Fruit fly (Drosophila melanogaster): ENCODE results near the gene Itpr.

The Itpr gene

DNA sequence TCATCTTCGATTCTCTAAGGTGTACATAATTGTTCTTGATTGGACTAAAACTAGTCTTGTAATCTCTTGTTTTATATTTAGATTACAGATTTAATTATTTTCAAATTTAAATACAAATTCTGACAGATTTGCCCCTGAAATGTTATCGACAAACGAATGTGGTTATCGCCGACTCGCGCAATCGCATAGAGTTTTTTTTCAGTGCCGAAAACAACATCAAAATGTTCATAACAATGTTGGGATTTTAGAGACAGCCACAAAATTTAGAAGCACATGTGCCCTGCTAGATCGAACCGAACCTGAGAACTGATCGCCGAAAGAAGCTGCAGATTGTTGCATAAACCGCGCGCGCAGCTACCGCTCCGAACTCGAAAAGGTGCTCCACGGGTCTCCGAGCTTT, 49.3 kb upstream of the Itpr start, which contains the start of gene POLDIP2 (continued):
- TF ChIP-seq pum (GFP tag; optimal IDR thresholded peaks at IDR 0.05) (no peak), maf-S (GFP tag; optimal IDR thresholded peaks at IDR 0.05) (no peak), CG31388 (GFP tag; optimal IDR thresholded peaks at IDR 0.05) (no peak), MESR4 (GFP tag; optimal IDR thresholded peaks at IDR 0.05) (peak; percentile 80), her (GFP tag; optimal IDR thresholded peaks at IDR 0.05) (no peak), CG11093 (GFP tag; IDR thresholded peaks at IDR 0.05) (no peak), ato (GFP tag; IDR thresholded peaks at IDR 0.05; ENCODE audit: partially characterized antibody) (peak; percentile 21; the same call in 1 of the 2 replicates), CG14667 (GFP tag; IDR thresholded peaks at IDR 0.05) (no peak), CG12299 (tag; optimal IDR thresholded peaks at IDR 0.05) (no peak), dmrt11E (tag; optimal IDR thresholded peaks at IDR 0.05) (no peak), E2f2 (GFP tag; IDR thresholded peaks at IDR 0.05) (peak; percentile 61), gce (GFP tag; IDR thresholded peaks at IDR 0.05) (no peak), Ptx1 (GFP tag; IDR thresholded peaks at IDR 0.05) (no peak), sisA (GFP tag; IDR thresholded peaks at IDR 0.05) (no peak), CG32532 (GFP tag; IDR thresholded peaks at IDR 0.05) (no peak), CG17359 (tag; optimal IDR thresholded peaks at IDR 0.05) (peak; percentile 5), CG7271 (tag; optimal IDR thresholded peaks at IDR 0.05) (no peak), CG12155 (GFP tag; optimal IDR thresholded peaks at IDR 0.05) (no peak), row (GFP tag; IDR thresholded peaks at IDR 0.05) (peak; percentile 5; the same call in 1 of the 3 replicates), Doc3 (GFP tag; IDR thresholded peaks at IDR 0.05; ENCODE audit: partially characterized antibody) (no peak)

DNA sequence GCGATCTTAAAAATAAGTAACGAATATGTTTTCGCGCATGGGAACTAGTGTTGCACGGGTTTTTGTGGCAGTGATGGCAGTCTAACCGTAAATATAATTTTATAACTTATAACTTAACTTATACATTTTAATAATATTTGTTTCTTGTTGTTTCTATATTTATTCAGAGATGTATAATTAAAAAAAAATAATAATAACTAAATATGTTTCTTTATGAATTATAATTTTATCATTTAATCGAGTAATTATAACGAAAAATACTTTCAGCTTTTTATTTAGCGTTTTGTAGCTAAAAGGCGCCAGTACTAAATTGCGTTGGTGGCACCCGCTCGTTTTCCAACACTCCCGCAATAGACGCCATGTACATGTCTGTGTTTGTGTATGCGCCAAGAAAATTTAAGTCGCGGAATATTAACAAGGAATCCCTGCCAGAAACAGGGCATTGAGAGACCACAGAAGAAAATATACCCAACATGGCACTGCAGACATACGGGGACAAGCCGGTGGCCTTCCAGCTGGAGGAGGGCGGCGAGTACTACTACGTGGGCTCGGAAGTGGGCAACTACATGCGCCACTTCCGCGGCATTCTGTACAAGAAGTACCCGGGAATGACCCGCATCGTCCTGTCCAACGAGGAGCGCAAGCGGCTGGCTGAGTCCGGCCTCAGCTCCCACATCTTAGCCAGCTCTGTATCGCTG, 46.2 kb upstream of the Itpr start, which contains the start of the genes mRpL44 and Snr1:
TSS of gene mRpL44 (minus strand) at position 51 of the 698 bp plus-strand sequence.
TSS of gene Snr1 (plus strand) at position 341 of the 698 bp plus-strand sequence.
- TF ChIP-seq ranshi (GFP tag; IDR thresholded peaks at IDR 0.05) = no peak
- TF ChIP-seq CG14050 (GFP tag; IDR thresholded peaks at IDR 0.05) = no peak
- TF ChIP-seq Sox102F (GFP tag; optimal IDR thresholded peaks at IDR 0.05) = no peak
- TF ChIP-seq CG13296 (GFP tag; optimal IDR thresholded peaks at IDR 0.05) = peak; percentile 77
- TF ChIP-seq wdn (GFP tag; IDR thresholded peaks at IDR 0.05) = no peak
- peak; percentile 58 for TF ChIP-seq Dek (tag; optimal IDR thresholded peaks at IDR 0.05)
- TF ChIP-seq amos (GFP tag; IDR thresholded peaks at IDR 0.05; ENCODE audit: partially characterized antibody) = no peak
- no peak for TF ChIP-seq Dad (GFP tag; optimal IDR thresholded peaks at IDR 0.05)
- TF ChIP-seq CG2129 (GFP tag; IDR thresholded peaks at IDR 0.05; ENCODE audit: partially characterized antibody) = no peak
- peak; percentile 51; the same call in 1 of the 2 replicates for TF ChIP-seq Rfx (GFP tag; IDR thresholded peaks at IDR 0.05)
- TF ChIP-seq CG3726 (GFP tag; IDR thresholded peaks at IDR 0.05) = no peak
- TF ChIP-seq HHEX (GFP tag; optimal IDR thresholded peaks at IDR 0.05) = peak; percentile 15
- no peak for TF ChIP-seq CG16779 (GFP tag; IDR thresholded peaks at IDR 0.05)
- TF ChIP-seq CG2199 (GFP tag; IDR thresholded peaks at IDR 0.05) = no peak
- TF ChIP-seq CG2712 (tag; optimal IDR thresholded peaks at IDR 0.05) = peak; percentile 73
- no peak for TF ChIP-seq D19B (GFP tag; optimal IDR thresholded peaks at IDR 0.05)
- TF ChIP-seq CG6765 (GFP tag; optimal IDR thresholded peaks at IDR 0.05) = no peak
- no peak for TF ChIP-seq so (GFP tag; IDR thresholded peaks at IDR 0.05)
- no peak for TF ChIP-seq CG10462 (GFP tag; optimal IDR thresholded peaks at IDR 0.05)
- TF ChIP-seq gcm (GFP tag; optimal IDR thresholded peaks at IDR 0.05) = no peak
- TF ChIP-seq CG30020 (tag; optimal IDR thresholded peaks at IDR 0.05) = peak; percentile 57
- TF ChIP-seq CG11085 (GFP tag; IDR thresholded peaks at IDR 0.05) = no peak
- TF ChIP-seq br (optimal IDR thresholded peaks at IDR 0.05) = no peak
- TF ChIP-seq Gug (GFP tag; IDR thresholded peaks at IDR 0.05) = no peak; the same call in 3 of the 4 replicates
- 0 out of 2 replicates have a peak, but pooled peaks have one; percentile 13 for TF ChIP-seq sna (GFP tag; IDR thresholded peaks at IDR 0.05; ENCODE audit: partially characterized antibody)
- 0 out of 3 replicates have a peak, but pooled peaks have one; percentile 48 for TF ChIP-seq Opbp (GFP tag; IDR thresholded peaks at IDR 0.05; ENCODE audit: partially characterized antibody)
- TF ChIP-seq gem (tag; optimal IDR thresholded peaks at IDR 0.05) = no peak
- TF ChIP-seq luna (GFP tag; optimal IDR thresholded peaks at IDR 0.05) = no peak
- TF ChIP-seq CG12769 (tag; optimal IDR thresholded peaks at IDR 0.05) = no peak
- TF ChIP-seq CG11723 (GFP tag; optimal IDR thresholded peaks at IDR 0.05) = no peak
- TF ChIP-seq h (optimal IDR thresholded peaks at IDR 0.05) = no peak
